Worm (Caenorhabditis elegans): ENCODE measurements around the gene ced-4.

ce11 chrIII:4809526-4810153, 42.5 kb upstream of the ced-4 start, which contains the start of gene pal-1:
- TF ChIP-seq ama-1 (optimal IDR thresholded peaks at IDR 0.05) (no peak), tbx-11 (GFP tag; IDR thresholded peaks at IDR 0.05) (no peak), flt-1 (GFP tag; IDR thresholded peaks at IDR 0.05) (no peak), hmbx-1 (tag; optimal IDR thresholded peaks at IDR 0.05) (no peak), tra-4 (tag; optimal IDR thresholded peaks at IDR 0.05) (no peak), sea-1 (GFP tag; conservative IDR thresholded peaks at IDR 0.05) (no peak), tbx-37 (GFP tag; conservative IDR thresholded peaks at IDR 0.05) (no peak), ets-7 (tag; optimal IDR thresholded peaks at IDR 0.05) (no peak), hmg-4 (GFP tag; optimal IDR thresholded peaks at IDR 0.05) (no peak), pes-1 (GFP tag; IDR thresholded peaks at IDR 0.05) (no peak)

All from whole organism, early embryonic.